Worm (Caenorhabditis elegans): Measurements from ENCODE around the gene Y77E11A.7.

ce11 chrIV:1389021-1389420, 30.6 kb downstream of the Y77E11A.7 start:
- TF ChIP-seq ceh-30 (tag; optimal IDR thresholded peaks at IDR 0.05) (no peak), pag-3 (tag; optimal IDR thresholded peaks at IDR 0.05; ENCODE audit: borderline replicate concordance) (no peak), pax-1 (tag; optimal IDR thresholded peaks at IDR 0.05) (no peak), nhr-11 (tag; optimal IDR thresholded peaks at IDR 0.05) (no peak), ceh-19 (GFP tag; optimal IDR thresholded peaks at IDR 0.05) (no peak), fkh-10 (GFP tag; optimal IDR thresholded peaks at IDR 0.05) (no peak), ceh-48 (tag; optimal IDR thresholded peaks at IDR 0.05) (no peak), ttx-3 (tag; optimal IDR thresholded peaks at IDR 0.05) (no peak), pha-4 (tag; optimal IDR thresholded peaks at IDR 0.05) (no peak), dmd-4 (tag; optimal IDR thresholded peaks at IDR 0.05; ENCODE audit: borderline replicate concordance) (no peak), tbx-2 (tag; optimal IDR thresholded peaks at IDR 0.05) (no peak), pqm-1 (tag; optimal IDR thresholded peaks at IDR 0.05) (no peak), tbx-7 (tag; optimal IDR thresholded peaks at IDR 0.05) (no peak), madf-2 (tag; optimal IDR thresholded peaks at IDR 0.05) (no peak)

Data from whole organism, late embryonic.